Fruit fly (Drosophila melanogaster): ENCODE results near the gene tgo.

The tgo gene

dm6 chr3R:9030006-9030749, 10.4 kb upstream of the tgo start (continued):
- TF ChIP-seq fu2 (GFP tag; optimal IDR thresholded peaks at IDR 0.05), result no peak
- no peak for TF ChIP-seq fd3F (GFP tag; optimal IDR thresholded peaks at IDR 0.05)
- no peak for TF ChIP-seq Fer1 (GFP tag; optimal IDR thresholded peaks at IDR 0.05)
- TF ChIP-seq insv (GFP tag; optimal IDR thresholded peaks at IDR 0.05), result no peak
- no peak for TF ChIP-seq CG10979 (tag; optimal IDR thresholded peaks at IDR 0.05)
- no peak for TF ChIP-seq ranshi (GFP tag; IDR thresholded peaks at IDR 0.05)
- peak; percentile 27 for TF ChIP-seq CG13894 (tag; optimal IDR thresholded peaks at IDR 0.05)
- no peak for TF ChIP-seq mirr (GFP tag; optimal IDR thresholded peaks at IDR 0.05)
- TF ChIP-seq CG8281 (tag; optimal IDR thresholded peaks at IDR 0.05), result no peak
- TF ChIP-seq CG2678 (tag; optimal IDR thresholded peaks at IDR 0.05), result no peak
- TF ChIP-seq lmd (GFP tag; IDR thresholded peaks at IDR 0.05), result no peak
- peak; percentile 11 for TF ChIP-seq grn (GFP tag; optimal IDR thresholded peaks at IDR 0.05)
- no peak for TF ChIP-seq eyg (GFP tag; optimal IDR thresholded peaks at IDR 0.05)
- 0 out of 2 replicates have a peak, but pooled peaks have one; percentile 29 for TF ChIP-seq chm (GFP tag; IDR thresholded peaks at IDR 0.05)
- no peak for TF ChIP-seq crc (GFP tag; optimal IDR thresholded peaks at IDR 0.05)
- TF ChIP-seq bigmax (GFP tag; optimal IDR thresholded peaks at IDR 0.05), result no peak
- TF ChIP-seq br (optimal IDR thresholded peaks at IDR 0.05), result no peak
- TF ChIP-seq HmgZ (tag; optimal IDR thresholded peaks at IDR 0.05), result no peak
- TF ChIP-seq az2 (GFP tag; optimal IDR thresholded peaks at IDR 0.05), result no peak
- TF ChIP-seq CG18599 (GFP tag; optimal IDR thresholded peaks at IDR 0.05), result no peak
- TF ChIP-seq NC2β (GFP tag; optimal IDR thresholded peaks at IDR 0.05), result no peak
- TF ChIP-seq sens (GFP tag), result peak; percentile 63
- no peak for TF ChIP-seq nerfin-1 (tag; optimal IDR thresholded peaks at IDR 0.05)
- peak in 1 of 2 experiments; percentile 95 for TF ChIP-seq tll (GFP tag; optimal IDR thresholded peaks at IDR 0.05)
- no peak for TF ChIP-seq ato (GFP tag; IDR thresholded peaks at IDR 0.05; ENCODE audit: partially characterized antibody)
- no peak for TF ChIP-seq gt (GFP tag; IDR thresholded peaks at IDR 0.05)
- 0 out of 4 replicates have a peak, but pooled peaks have one; percentile 12 for TF ChIP-seq Dll (GFP tag; IDR thresholded peaks at IDR 0.05; ENCODE audit: partially characterized antibody)
- TF ChIP-seq ac (GFP tag; optimal IDR thresholded peaks at IDR 0.05), result no peak
- no peak for TF ChIP-seq CG1233 (GFP tag; optimal IDR thresholded peaks at IDR 0.05)
- TF ChIP-seq CG10543 (GFP tag; optimal IDR thresholded peaks at IDR 0.05), result peak; percentile 3
- peak; percentile 32 for TF ChIP-seq kni (GFP tag; optimal IDR thresholded peaks at IDR 0.05)
- no peak for TF ChIP-seq CG15073 (GFP tag; optimal IDR thresholded peaks at IDR 0.05)
- no peak for TF ChIP-seq CG13287 (GFP tag; IDR thresholded peaks at IDR 0.05; ENCODE audit: partially characterized antibody)
- peak; percentile 3 for TF ChIP-seq gcm (GFP tag; optimal IDR thresholded peaks at IDR 0.05)
- TF ChIP-seq ash1 (GFP tag; optimal IDR thresholded peaks at IDR 0.05), result no peak
- no peak for TF ChIP-seq croc (GFP tag; conservative IDR thresholded peaks at IDR 0.05)
- no peak for TF ChIP-seq unpg (GFP tag; optimal IDR thresholded peaks at IDR 0.05)
- TF ChIP-seq CG15479 (GFP tag; optimal IDR thresholded peaks at IDR 0.05), result peak; percentile 98
- no peak for TF ChIP-seq CG3726 (GFP tag; IDR thresholded peaks at IDR 0.05)
- TF ChIP-seq CG8388 (GFP tag; optimal IDR thresholded peaks at IDR 0.05), result no peak
- TF ChIP-seq ems (GFP tag; optimal IDR thresholded peaks at IDR 0.05), result no peak
- TF ChIP-seq zen (tag; optimal IDR thresholded peaks at IDR 0.05), result peak; percentile 74
- no peak for TF ChIP-seq scrt (GFP tag; optimal IDR thresholded peaks at IDR 0.05)
- no peak for TF ChIP-seq slou (GFP tag; optimal IDR thresholded peaks at IDR 0.05)
- no peak for TF ChIP-seq Dek (tag; optimal IDR thresholded peaks at IDR 0.05)
- no peak for TF ChIP-seq gsb-n (tag; optimal IDR thresholded peaks at IDR 0.05)
- TF ChIP-seq CG2199 (GFP tag; IDR thresholded peaks at IDR 0.05), result peak; percentile 64; the same call in 1 of the 3 replicates
- no peak for TF ChIP-seq Max (GFP tag; optimal IDR thresholded peaks at IDR 0.05)
- TF ChIP-seq CG7745 (tag; optimal IDR thresholded peaks at IDR 0.05), result no peak

Data from whole organism, embryonic.